Fruit fly (Drosophila melanogaster) Kc167 (cell line): ENCODE data around the gene hay.

Experiments used
- Myc ChIP-seq: fragments of >200 bp; optimal IDR thresholded peaks from 2 replicates; lab custom pipeline; 2017; ENCODE audit warnings: missing external identifiers
- Sin3A ChIP-seq: fragments of >200 bp; optimal IDR thresholded peaks from 2 replicates; lab custom pipeline; 2018; ENCODE audit warnings: missing external identifiers
- h ChIP-seq: fragments of >200 bp; optimal IDR thresholded peaks from 3 replicates; lab custom pipeline; 2018; ENCODE audit warnings: missing external identifiers
- insv ChIP-seq: fragments of >200 bp; optimal IDR thresholded peaks from 3 replicates; lab custom pipeline; 2018; ENCODE audit warnings: missing external identifiers
- psq ChIP-seq: fragments of >200 bp; optimal IDR thresholded peaks from 2 replicates; lab custom pipeline; 2017; ENCODE audit warnings: missing external identifiers
- ttk ChIP-seq: sonication (Bioruptor generic); optimal IDR thresholded peaks from 2 replicates; lab custom pipeline; 2017; ENCODE audit warnings: missing external identifiers

- no peak for TF ChIP-seq Myc
- TF ChIP-seq Sin3A = no peak
- TF ChIP-seq psq = no peak
- no peak for TF ChIP-seq ttk (lab: Kevin White, UChicago)
- TF ChIP-seq h (lab: Kevin White, UChicago) = no peak
- no peak for TF ChIP-seq insv
Observed at dm6 chr3L:10628384-10628783, 2.5 kb upstream of the hay start, which contains the start of gene CG14151.
